Worm (Caenorhabditis elegans): ENCODE results near the gene str-78.

Gene str-78

ce11 chrIV:15113117-15113516 lies 33.9 kb downstream of the str-78 start, which contains the start of gene M199.134:
M199.134 (minus strand) TSS chrIV:15113217.
- no peak for TF ChIP-seq cnd-1 (tag; optimal IDR thresholded peaks at IDR 0.05)
- no peak for TF ChIP-seq nhr-76 (tag; optimal IDR thresholded peaks at IDR 0.05)
- no peak for TF ChIP-seq bed-3 (GFP tag; optimal IDR thresholded peaks at IDR 0.05)
- no peak for TF ChIP-seq zip-8 (tag; optimal IDR thresholded peaks at IDR 0.05)
- no peak for TF ChIP-seq tbx-8 (GFP tag; optimal IDR thresholded peaks at IDR 0.05)
- no peak for TF ChIP-seq elt-3 (tag; optimal IDR thresholded peaks at IDR 0.05)
- no peak for TF ChIP-seq pha-4 (tag; optimal IDR thresholded peaks at IDR 0.05)
- TF ChIP-seq unc-39 (tag; optimal IDR thresholded peaks at IDR 0.05): no peak
- TF ChIP-seq ham-2 (GFP tag; optimal IDR thresholded peaks at IDR 0.05): no peak
- TF ChIP-seq nhr-2 (tag; optimal IDR thresholded peaks at IDR 0.05): no peak
- TF ChIP-seq lin-13 (tag; optimal IDR thresholded peaks at IDR 0.05): no peak
- TF ChIP-seq nhr-237 (tag; optimal IDR thresholded peaks at IDR 0.05): no peak
- no peak for TF ChIP-seq blmp-1 (tag; optimal IDR thresholded peaks at IDR 0.05)
- TF ChIP-seq snpc-4 (tag; optimal IDR thresholded peaks at IDR 0.05): no peak
- no peak for TF ChIP-seq flh-1 (GFP tag; optimal IDR thresholded peaks at IDR 0.05)
- no peak for TF ChIP-seq mls-2 (tag; optimal IDR thresholded peaks at IDR 0.05)
- TF ChIP-seq unc-120 (tag; optimal IDR thresholded peaks at IDR 0.05; ENCODE audit: poor library complexity, severe bottlenecking): no peak
- TF ChIP-seq sem-2 (GFP tag; optimal IDR thresholded peaks at IDR 0.05): no peak
- no peak for TF ChIP-seq mep-1 (tag; optimal IDR thresholded peaks at IDR 0.05)

ce11 chrIV:15108475-15108874 lies 38.5 kb downstream of the str-78 start, which contains the start of gene M199.2:
M199.2 (plus strand) TSS chrIV:15108775.
- TF ChIP-seq unc-62 (GFP tag; optimal IDR thresholded peaks at IDR 0.05) (no peak), sptf-1 (tag; optimal IDR thresholded peaks at IDR 0.05) (no peak), elt-3 (tag; optimal IDR thresholded peaks at IDR 0.05) (no peak), ceh-43 (GFP tag; optimal IDR thresholded peaks at IDR 0.05) (no peak), cnd-1 (tag; optimal IDR thresholded peaks at IDR 0.05) (no peak), sem-2 (GFP tag; optimal IDR thresholded peaks at IDR 0.05) (no peak), ham-2 (GFP tag; optimal IDR thresholded peaks at IDR 0.05) (no peak), zip-8 (tag; optimal IDR thresholded peaks at IDR 0.05) (no peak), drap-1 (GFP tag; optimal IDR thresholded peaks at IDR 0.05) (no peak), bed-3 (GFP tag; optimal IDR thresholded peaks at IDR 0.05) (no peak)

ce11 chrIV:15107218-15107617 lies 39.8 kb downstream of the str-78 start:
- TF ChIP-seq lin-13 (tag; optimal IDR thresholded peaks at IDR 0.05): peak; percentile 44
- peak; percentile 50 for TF ChIP-seq hlh-1 (tag; optimal IDR thresholded peaks at IDR 0.05)
- no peak for TF ChIP-seq ceh-43 (GFP tag; optimal IDR thresholded peaks at IDR 0.05)

ce11 chrIV:15103224-15103679 lies 43.8 kb downstream of the str-78 start, which contains the start of gene srt-44:
srt-44 (plus strand) TSS chrIV:15103629.
- TF ChIP-seq ham-2 (GFP tag; optimal IDR thresholded peaks at IDR 0.05): no peak
- TF ChIP-seq sptf-1 (tag; optimal IDR thresholded peaks at IDR 0.05): no peak
- TF ChIP-seq blmp-1 (tag; optimal IDR thresholded peaks at IDR 0.05): no peak
- TF ChIP-seq nhr-12 (tag; optimal IDR thresholded peaks at IDR 0.05): no peak
- TF ChIP-seq unc-62 (GFP tag; optimal IDR thresholded peaks at IDR 0.05): no peak
- no peak for TF ChIP-seq snpc-4 (tag; optimal IDR thresholded peaks at IDR 0.05)
- no peak for TF ChIP-seq ceh-83 (GFP tag; optimal IDR thresholded peaks at IDR 0.05)
- TF ChIP-seq hlh-1 (tag; optimal IDR thresholded peaks at IDR 0.05): no peak
- no peak for TF ChIP-seq cnd-1 (tag; optimal IDR thresholded peaks at IDR 0.05)
- no peak for TF ChIP-seq nhr-237 (tag; optimal IDR thresholded peaks at IDR 0.05)
- no peak for TF ChIP-seq flh-1 (GFP tag; optimal IDR thresholded peaks at IDR 0.05)
- TF ChIP-seq M03D4.4 (tag; optimal IDR thresholded peaks at IDR 0.05): no peak
- TF ChIP-seq ceh-39 (tag; optimal IDR thresholded peaks at IDR 0.05): no peak

ce11 chrIV:15098294-15098693 lies 48.7 kb downstream of the str-78 start, which contains the start of gene srt-49:
srt-49 (minus strand) TSS chrIV:15098394.
- no peak for TF ChIP-seq ceh-39 (tag; optimal IDR thresholded peaks at IDR 0.05)
- no peak for TF ChIP-seq pha-4 (tag; optimal IDR thresholded peaks at IDR 0.05)
- no peak for TF ChIP-seq tbx-8 (GFP tag; optimal IDR thresholded peaks at IDR 0.05)
- TF ChIP-seq M03D4.4 (tag; optimal IDR thresholded peaks at IDR 0.05): no peak
- TF ChIP-seq lin-32 (GFP tag; optimal IDR thresholded peaks at IDR 0.05): no peak
- TF ChIP-seq nhr-28 (tag; optimal IDR thresholded peaks at IDR 0.05): no peak
- no peak for TF ChIP-seq nhr-2 (tag; optimal IDR thresholded peaks at IDR 0.05)
